Worm (Caenorhabditis elegans) whole organism, mixed stage, embryonic: ENCODE measurements around the gene ula-1.

ENCODE experiments used
- M03D4.4 ChIP-seq: sonication (generic microtip); optimal IDR thresholded peaks from 2 replicates; lab custom pipeline; 2017; ENCODE audit warnings: mild to moderate bottlenecking, missing genetic modification characterization, missing compliant biosample characterization
- bed-3 ChIP-seq: fragments of 200-800 bp; sonication (Bioruptor generic); optimal IDR thresholded peaks from 3 replicates; lab custom pipeline; 2018; ENCODE audit warnings: mild to moderate bottlenecking, missing genetic modification characterization, moderate library complexity, missing compliant biosample characterization
- blmp-1 ChIP-seq: fragments of 150-350 bp; optimal IDR thresholded peaks from 2 replicates; lab custom pipeline; 2014; ENCODE audit warnings: missing biosample characterization, missing genetic modification characterization
- ceh-39 ChIP-seq: fragments of 150-350 bp; optimal IDR thresholded peaks from 2 replicates; lab custom pipeline; 2014; ENCODE audit warnings: missing biosample characterization, missing genetic modification characterization
- ceh-43 ChIP-seq: fragments of 200-800 bp; sonication (Bioruptor generic); optimal IDR thresholded peaks from 2 replicates; lab custom pipeline; 2018; ENCODE audit warnings: mild to moderate bottlenecking, missing genetic modification characterization, moderate library complexity, missing compliant biosample characterization
- ceh-83 ChIP-seq: fragments of 200-800 bp; sonication (Bioruptor generic); optimal IDR thresholded peaks from 2 replicates; lab custom pipeline; 2018; ENCODE audit warnings: mild to moderate bottlenecking, missing genetic modification characterization, missing compliant biosample characterization
- ces-1 ChIP-seq: fragments of 150-350 bp; optimal IDR thresholded peaks from 2 replicates; lab custom pipeline; 2014; ENCODE audit warnings: missing biosample characterization, missing genetic modification reagents, missing genetic modification characterization
- cnd-1 ChIP-seq: fragments of 200-800 bp; sonication (Bioruptor generic); optimal IDR thresholded peaks from 2 replicates; lab custom pipeline; 2018; ENCODE audit warnings: mild to moderate bottlenecking, missing genetic modification characterization, missing compliant biosample characterization
- drap-1 ChIP-seq: fragments of 200-800 bp; sonication (Bioruptor generic); optimal IDR thresholded peaks from 3 replicates; lab custom pipeline; 2018; ENCODE audit warnings: mild to moderate bottlenecking, missing genetic modification characterization, missing compliant biosample characterization
- elt-1 ChIP-seq: sonication (generic microtip); optimal IDR thresholded peaks from 2 replicates; lab custom pipeline; 2017; ENCODE audit warnings: missing genetic modification characterization, mild to moderate bottlenecking, missing compliant biosample characterization, antibody characterized with exemption, moderate library complexity, borderline replicate concordance; ENCODE audit not compliant: insufficient read depth
- elt-3 ChIP-seq: fragments of 150-350 bp; optimal IDR thresholded peaks from 2 replicates; lab custom pipeline; 2014; ENCODE audit warnings: missing biosample characterization, missing genetic modification characterization
- flh-1 ChIP-seq: fragments of 200-800 bp; sonication (Bioruptor generic); optimal IDR thresholded peaks from 2 replicates; lab custom pipeline; 2018; ENCODE audit warnings: mild to moderate bottlenecking, missing genetic modification characterization, moderate library complexity, missing compliant biosample characterization
- ham-2 ChIP-seq: fragments of 200-800 bp; sonication (Bioruptor generic); optimal IDR thresholded peaks from 2 replicates; lab custom pipeline; 2018; ENCODE audit warnings: mild to moderate bottlenecking, missing genetic modification characterization, missing compliant biosample characterization
- hlh-1 ChIP-seq: fragments of 150-350 bp; optimal IDR thresholded peaks from 2 replicates; lab custom pipeline; 2014; ENCODE audit warnings: missing biosample characterization, missing genetic modification reagents, missing genetic modification characterization
- lin-13 ChIP-seq: fragments of 150-350 bp; optimal IDR thresholded peaks from 2 replicates; lab custom pipeline; 2014; ENCODE audit warnings: missing biosample characterization, missing genetic modification characterization
- lin-32 ChIP-seq: fragments of 200-800 bp; sonication (Bioruptor generic); optimal IDR thresholded peaks from 2 replicates; lab custom pipeline; 2018; ENCODE audit warnings: mild to moderate bottlenecking, missing genetic modification characterization, missing compliant biosample characterization
- lsy-2 ChIP-seq: fragments of 150-350 bp; optimal IDR thresholded peaks from 2 replicates; lab custom pipeline; 2014; ENCODE audit warnings: missing biosample characterization, missing genetic modification characterization
- mab-5 ChIP-seq: fragments of 150-350 bp; optimal IDR thresholded peaks from 2 replicates; lab custom pipeline; 2014; ENCODE audit warnings: missing biosample characterization, missing genetic modification characterization
- mep-1 ChIP-seq: fragments of 150-350 bp; optimal IDR thresholded peaks from 2 replicates; lab custom pipeline; 2017; ENCODE audit warnings: missing biosample characterization, missing genetic modification reagents, missing genetic modification characterization, inconsistent platforms
- mls-2 ChIP-seq: sonication (generic microtip); optimal IDR thresholded peaks from 2 replicates; lab custom pipeline; 2016; ENCODE audit warnings: mild to moderate bottlenecking, missing genetic modification characterization, moderate library complexity, missing compliant biosample characterization
- nhr-12 ChIP-seq: fragments of 150-350 bp; optimal IDR thresholded peaks from 2 replicates; lab custom pipeline; 2014; ENCODE audit warnings: missing biosample characterization, missing genetic modification characterization
- nhr-2 ChIP-seq: fragments of 150-350 bp; optimal IDR thresholded peaks from 2 replicates; lab custom pipeline; 2014; ENCODE audit warnings: missing biosample characterization, missing genetic modification characterization
- nhr-237 ChIP-seq: fragments of 150-350 bp; optimal IDR thresholded peaks from 2 replicates; lab custom pipeline; 2014; ENCODE audit warnings: missing biosample characterization, missing genetic modification characterization
- nhr-28 ChIP-seq: fragments of 150-350 bp; optimal IDR thresholded peaks from 2 replicates; lab custom pipeline; 2014; ENCODE audit warnings: missing biosample characterization, missing genetic modification characterization
- nhr-76 ChIP-seq: sonication (generic microtip); optimal IDR thresholded peaks from 2 replicates; lab custom pipeline; 2017; ENCODE audit warnings: missing biosample characterization, missing genetic modification characterization
- pha-4 ChIP-seq: fragments of 150-350 bp; optimal IDR thresholded peaks from 2 replicates; lab custom pipeline; 2018; ENCODE audit warnings: missing biosample characterization, missing genetic modification reagents, missing genetic modification characterization
- sem-2 ChIP-seq: fragments of 200-800 bp; sonication (Bioruptor generic); optimal IDR thresholded peaks from 2 replicates; lab custom pipeline; 2018; ENCODE audit warnings: mild to moderate bottlenecking, missing genetic modification characterization, missing compliant biosample characterization
- snpc-4 ChIP-seq: fragments of 150-350 bp; optimal IDR thresholded peaks from 2 replicates; lab custom pipeline; 2014; ENCODE audit warnings: missing biosample characterization, missing genetic modification characterization
- sptf-1 ChIP-seq: sonication (generic microtip); optimal IDR thresholded peaks from 2 replicates; lab custom pipeline; 2017; ENCODE audit warnings: mild to moderate bottlenecking, missing genetic modification characterization, moderate library complexity, missing compliant biosample characterization
- tbx-8 ChIP-seq: fragments of 200-800 bp; sonication (Bioruptor generic); optimal IDR thresholded peaks from 2 replicates; lab custom pipeline; 2018; ENCODE audit warnings: mild to moderate bottlenecking, missing genetic modification characterization, moderate library complexity, missing compliant biosample characterization
- unc-120 ChIP-seq: sonication (generic microtip); optimal IDR thresholded peaks from 2 replicates; lab custom pipeline; 2017; ENCODE audit warnings: missing genetic modification characterization, missing compliant biosample characterization; ENCODE audit not compliant: poor library complexity, severe bottlenecking
- unc-39 ChIP-seq: fragments of 150-350 bp; optimal IDR thresholded peaks from 2 replicates; lab custom pipeline; 2014; ENCODE audit warnings: missing biosample characterization, missing genetic modification characterization
- unc-62 ChIP-seq: fragments of 150-350 bp; optimal IDR thresholded peaks from 2 replicates; lab custom pipeline; 2014; ENCODE audit warnings: missing biosample characterization, missing genetic modification reagents, missing genetic modification characterization
- zip-8 ChIP-seq: fragments of 150-350 bp; optimal IDR thresholded peaks from 2 replicates; lab custom pipeline; 2014; ENCODE audit warnings: missing biosample characterization, missing genetic modification characterization
- ztf-11 ChIP-seq: fragments of 150-350 bp; optimal IDR thresholded peaks from 2 replicates; lab custom pipeline; 2014; ENCODE audit warnings: missing biosample characterization, missing genetic modification characterization

ula-1 gene

ce11 chrIII:4920221-4920620 is at the start of gene ula-1:
ula-1 (minus strand) TSS chrIII:4920321.
- TF ChIP-seq elt-1 (tag; lab: Kevin White, UChicago), result no peak
- TF ChIP-seq mab-5 (tag; lab: Kevin White, UChicago), result no peak
- TF ChIP-seq snpc-4 (tag; lab: Kevin White, UChicago), result no peak

- TF ChIP-seq ztf-11, result no peak
- peak; percentile 37 for TF ChIP-seq ces-1 (GFP tag; lab: Kevin White, UChicago)
Measured at ce11 chrIII:4968146-4968545, 48.0 kb upstream of the ula-1 start.

ce11 chrIII:4967236-4967635 is 47.1 kb upstream of the ula-1 start:
- TF ChIP-seq ces-1 (GFP tag; lab: Kevin White, UChicago), result peak; percentile 95
- TF ChIP-seq ham-2 (GFP tag; lab: Kevin White, UChicago), result no peak

- TF ChIP-seq lin-13 (tag; lab: Kevin White, UChicago), result no peak
- no peak for TF ChIP-seq drap-1
- TF ChIP-seq mep-1 (tag; lab: Kevin White, UChicago), result no peak
- TF ChIP-seq mls-2, result no peak
- TF ChIP-seq, all 35 proteins: peak for 0
Measured at ce11 chrIII:4965271-4965670, 45.1 kb upstream of the ula-1 start, which contains the start of gene nca-2. nca-2 (plus strand) TSS chrIII:4965571.

ce11 chrIII:4962886-4963285 is 42.8 kb upstream of the ula-1 start, which contains the start of gene C27F2.9:
C27F2.9 (minus strand) TSS chrIII:4963044.
- no peak for TF ChIP-seq blmp-1 (tag; lab: Kevin White, UChicago)
- TF ChIP-seq nhr-28, result no peak
- peak; percentile 88 for TF ChIP-seq mep-1 (tag; lab: Kevin White, UChicago)
- no peak for TF ChIP-seq pha-4 (tag; lab: Kevin White, UChicago)
- TF ChIP-seq sptf-1 (tag; lab: Kevin White, UChicago), result peak; percentile 76
- no peak for TF ChIP-seq nhr-76 (tag; lab: Kevin White, UChicago)
- TF ChIP-seq M03D4.4 (tag; lab: Kevin White, UChicago), result peak; percentile 52
- no peak for TF ChIP-seq ztf-11
- peak; percentile 3 for TF ChIP-seq hlh-1
- peak; percentile 62 for TF ChIP-seq ceh-39 (tag; lab: Kevin White, UChicago)
- peak; percentile 73 for TF ChIP-seq ces-1 (GFP tag; lab: Kevin White, UChicago)
- TF ChIP-seq nhr-237 (tag; lab: Kevin White, UChicago), result peak; percentile 73
- TF ChIP-seq unc-62 (GFP tag; lab: Kevin White, UChicago), result no peak
- peak; percentile 22 for TF ChIP-seq ceh-43
- no peak for TF ChIP-seq flh-1 (GFP tag; lab: Kevin White, UChicago)
- no peak for TF ChIP-seq ham-2 (GFP tag; lab: Kevin White, UChicago)
- TF ChIP-seq drap-1, result peak; percentile 25
- TF ChIP-seq zip-8 (tag; lab: Kevin White, UChicago), result no peak
- TF ChIP-seq snpc-4 (tag; lab: Kevin White, UChicago), result no peak
- no peak for TF ChIP-seq tbx-8 (GFP tag; lab: Kevin White, UChicago)
- TF ChIP-seq sem-2 (GFP tag; lab: Kevin White, UChicago), result no peak
- TF ChIP-seq nhr-12 (tag; lab: Kevin White, UChicago), result no peak
- peak; percentile 63 for TF ChIP-seq ceh-83
- peak; percentile 71 for TF ChIP-seq lin-13 (tag; lab: Kevin White, UChicago)
- TF ChIP-seq elt-3 (tag; lab: Kevin White, UChicago), result no peak
- TF ChIP-seq lsy-2, result peak; percentile 80
- TF ChIP-seq bed-3, result no peak
- TF ChIP-seq unc-39, result no peak
- peak; percentile 16 for TF ChIP-seq nhr-2 (tag; lab: Kevin White, UChicago)
- TF ChIP-seq mab-5 (tag; lab: Kevin White, UChicago), result no peak
- no peak for TF ChIP-seq elt-1 (tag; lab: Kevin White, UChicago)
- peak; percentile 1 for TF ChIP-seq unc-120 (tag; lab: Kevin White, UChicago)
- peak; percentile 12 for TF ChIP-seq cnd-1
- no peak for TF ChIP-seq lin-32 (GFP tag; lab: Kevin White, UChicago)
- peak; percentile 24 for TF ChIP-seq mls-2
